Fruit fly (Drosophila melanogaster): ENCODE results near the gene CG33630.

CG33630 gene

DNA sequence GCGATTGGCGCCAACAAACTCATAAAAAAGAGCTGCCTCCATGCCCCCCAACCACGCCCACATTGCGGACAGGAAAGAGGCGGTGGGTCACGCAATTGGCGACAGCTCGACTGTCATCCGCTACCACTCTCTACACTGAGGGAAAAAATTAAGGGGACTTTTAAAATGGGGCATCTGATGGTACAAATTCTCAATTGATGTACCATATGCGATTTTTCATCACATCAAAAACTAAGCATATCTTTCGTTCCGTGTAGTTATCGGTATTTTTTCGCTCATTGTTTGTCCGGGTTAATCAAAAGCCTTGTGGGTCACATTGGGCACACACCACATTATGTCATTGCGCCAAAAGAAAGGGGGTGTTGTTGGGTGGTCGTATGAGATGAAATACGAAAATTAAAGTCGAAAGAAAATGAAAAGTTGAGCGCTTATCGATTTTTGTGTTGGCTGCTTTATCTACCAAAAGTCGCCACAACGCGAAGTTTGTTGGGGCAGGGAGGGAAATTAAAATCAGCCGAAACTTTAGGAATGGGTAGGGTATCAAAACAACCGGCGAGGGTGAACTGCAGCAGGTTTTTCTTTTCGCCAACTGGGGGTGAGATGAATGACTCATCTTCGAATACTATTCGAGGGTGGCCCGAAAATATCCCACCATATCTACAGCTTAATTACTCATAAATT lies 38.3 kb upstream of the CG33630 start (continued):
- TF ChIP-seq CG10431 (GFP tag; optimal IDR thresholded peaks at IDR 0.05) (no peak), lilli (GFP tag; optimal IDR thresholded peaks at IDR 0.05) (peak; percentile 56), CG2889 (GFP tag; IDR thresholded peaks at IDR 0.05) (0 out of 3 replicates have a peak, but pooled peaks have one; percentile 34), Scr (GFP tag; IDR thresholded peaks at IDR 0.05; ENCODE audit: partially characterized antibody) (no peak), CG6765 (GFP tag; optimal IDR thresholded peaks at IDR 0.05) (peak; percentile 55), br (optimal IDR thresholded peaks at IDR 0.05) (no peak), zfh1 (GFP tag; IDR thresholded peaks at IDR 0.05) (peak; percentile 52; the same call in 1 of the 3 replicates), Trl (optimal IDR thresholded peaks at IDR 0.05) (no peak), Trl (GFP tag; optimal IDR thresholded peaks at IDR 0.05) (peak; percentile 36), Xrp1 (GFP tag; IDR thresholded peaks at IDR 0.05) (no peak; the same call in 1 of the 2 replicates), Ets97D (GFP tag; optimal IDR thresholded peaks at IDR 0.05) (no peak), lmd (GFP tag; IDR thresholded peaks at IDR 0.05) (peak; percentile 46; the same call in 1 of the 2 replicates), CG16863 (GFP tag; optimal IDR thresholded peaks at IDR 0.05) (peak; percentile 4), CG15011 (GFP tag; optimal IDR thresholded peaks at IDR 0.05) (peak; percentile 16), ttk (GFP tag; IDR thresholded peaks at IDR 0.05) (no peak), CG9797 (GFP tag; optimal IDR thresholded peaks at IDR 0.05) (no peak), CG6254 (GFP tag; optimal IDR thresholded peaks at IDR 0.05) (no peak), CG30431 (GFP tag; optimal IDR thresholded peaks at IDR 0.05) (no peak), CG9215 (GFP tag; IDR thresholded peaks at IDR 0.05) (0 out of 2 replicates have a peak, but pooled peaks have one; percentile 22), Doc2 (GFP tag; IDR thresholded peaks at IDR 0.05) (no peak), CG31365 (tag; optimal IDR thresholded peaks at IDR 0.05) (no peak), bigmax (GFP tag; optimal IDR thresholded peaks at IDR 0.05) (no peak), Fer1 (GFP tag; optimal IDR thresholded peaks at IDR 0.05) (no peak), CHES-1-like (GFP tag; optimal IDR thresholded peaks at IDR 0.05) (no peak), dmrt11E (tag; optimal IDR thresholded peaks at IDR 0.05) (no peak), croc (GFP tag; conservative IDR thresholded peaks at IDR 0.05) (no peak), NK7.1 (GFP tag; optimal IDR thresholded peaks at IDR 0.05) (no peak), CG32532 (GFP tag; IDR thresholded peaks at IDR 0.05) (peak; percentile 75), CG14014 (GFP tag; IDR thresholded peaks at IDR 0.05) (peak; percentile 63), CG1603 (tag; optimal IDR thresholded peaks at IDR 0.05) (no peak), dpn (GFP tag; optimal IDR thresholded peaks at IDR 0.05) (peak; percentile 32 to 41), Xbp1 (GFP tag; optimal IDR thresholded peaks at IDR 0.05) (peak; percentile 28), sim (GFP tag; IDR thresholded peaks at IDR 0.05) (no peak), sob (GFP tag; IDR thresholded peaks at IDR 0.05) (peak; percentile 67), fd64A (GFP tag; optimal IDR thresholded peaks at IDR 0.05) (no peak), CG12236 (GFP tag; optimal IDR thresholded peaks at IDR 0.05) (no peak), Hr78 (GFP tag; optimal IDR thresholded peaks at IDR 0.05) (no peak), CG11695 (GFP tag; IDR thresholded peaks at IDR 0.05) (peak; percentile 41; the same call in 1 of the 3 replicates), Dfd (GFP tag; optimal IDR thresholded peaks at IDR 0.05) (no peak), gt (GFP tag; IDR thresholded peaks at IDR 0.05) (no peak), sna (GFP tag; IDR thresholded peaks at IDR 0.05; ENCODE audit: partially characterized antibody) (no peak), gro (GFP tag; optimal IDR thresholded peaks at IDR 0.05) (no peak), Atf3 (GFP tag; optimal IDR thresholded peaks at IDR 0.05) (peak; percentile 12), bab2 (GFP tag; optimal IDR thresholded peaks at IDR 0.05) (peak; percentile 55), CG31388 (GFP tag; optimal IDR thresholded peaks at IDR 0.05) (no peak), Sry-δ (GFP tag; optimal IDR thresholded peaks at IDR 0.05) (no peak), CG17328 (GFP tag; IDR thresholded peaks at IDR 0.05) (peak; percentile 29; the same call in 1 of the 2 replicates), CG2199 (GFP tag; IDR thresholded peaks at IDR 0.05) (no peak), CG4282 (GFP tag; optimal IDR thresholded peaks at IDR 0.05) (no peak), maf-S (GFP tag; optimal IDR thresholded peaks at IDR 0.05) (no peak), cad (GFP tag; optimal IDR thresholded peaks at IDR 0.05) (no peak), BtbVII (GFP tag; optimal IDR thresholded peaks at IDR 0.05) (peak; percentile 46)

Measured in whole organism, embryonic.